Worm (Caenorhabditis elegans) whole organism, L1 larva: ENCODE data around the gene npr-6.

Experiments
- C16A3.4 ChIP-seq: fragments of 150-350 bp; optimal IDR thresholded peaks from 2 replicates; lab custom pipeline; 2014; ENCODE audit warnings: missing biosample characterization, missing genetic modification characterization
- C34B4.2 ChIP-seq: sonication (generic microtip); optimal IDR thresholded peaks from 2 replicates; lab custom pipeline; 2017; ENCODE audit warnings: mild to moderate bottlenecking, missing genetic modification characterization, missing compliant biosample characterization
- Y116A8C.19 ChIP-seq: sonication (generic microtip); optimal IDR thresholded peaks from 2 replicates; lab custom pipeline; 2016; ENCODE audit warnings: missing compliant biosample characterization, missing genetic modification characterization, borderline replicate concordance
- alr-1 ChIP-seq: fragments of 200-800 bp; sonication (Bioruptor generic); optimal IDR thresholded peaks from 2 replicates; lab custom pipeline; 2018; ENCODE audit warnings: borderline replicate concordance, mild to moderate bottlenecking, missing genetic modification characterization, missing compliant biosample characterization
- aly-2 ChIP-seq: fragments of 150-350 bp; optimal IDR thresholded peaks from 2 replicates; lab custom pipeline; 2014; ENCODE audit warnings: missing biosample characterization, missing genetic modification characterization
- ama-1 ChIP-seq: fragments of 150-350 bp; optimal IDR thresholded peaks from 2 replicates; lab custom pipeline; 2014
- blmp-1 ChIP-seq: fragments of 150-350 bp; optimal IDR thresholded peaks from 2 replicates; lab custom pipeline; 2014; ENCODE audit warnings: missing biosample characterization, missing genetic modification characterization
- ceh-90 ChIP-seq: sonication (generic microtip); optimal IDR thresholded peaks from 2 replicates; lab custom pipeline; 2016; ENCODE audit warnings: missing genetic modification characterization, missing compliant biosample characterization
- ces-1 ChIP-seq: fragments of 150-350 bp; optimal IDR thresholded peaks from 2 replicates; lab custom pipeline; 2014; ENCODE audit warnings: missing biosample characterization, missing genetic modification reagents, missing genetic modification characterization
- egl-13 ChIP-seq: sonication (generic microtip); optimal IDR thresholded peaks from 2 replicates; lab custom pipeline; 2016; ENCODE audit warnings: missing genotype, missing genetic modification reagents, missing genetic modification characterization, missing compliant biosample characterization
- egl-27 ChIP-seq, 2 experiments: fragments of 150-350 bp in 1 of 2; sonication (generic microtip); optimal IDR thresholded peaks; 3 replicates each; lab custom pipeline; 2017 to 2018; ENCODE audit warnings: missing biosample characterization in 2 of 2, missing genetic modification characterization in 2 of 2, missing genetic modification reagents in 2 of 2
- elt-2 ChIP-seq: sonication (generic microtip); optimal IDR thresholded peaks from 2 replicates; lab custom pipeline; 2016; ENCODE audit warnings: missing genetic modification characterization, mild to moderate bottlenecking, inconsistent platforms, missing compliant biosample characterization, missing genetic modification reagents
- elt-3 ChIP-seq, 6 experiments: fragments of 150-350 bp in 1 of 6; sonication (generic microtip); optimal IDR thresholded peaks; 2 replicates each; lab custom pipeline; 2017 to 2018; ENCODE audit warnings: missing biosample characterization in 6 of 6, missing genetic modification characterization in 6 of 6, inconsistent platforms in 1 of 6
- fkh-10 ChIP-seq: sonication (generic microtip); optimal IDR thresholded peaks from 2 replicates; lab custom pipeline; 2017; ENCODE audit warnings: missing biosample characterization, missing genetic modification reagents, missing genetic modification characterization
- fkh-8 ChIP-seq: sonication (generic microtip); optimal IDR thresholded peaks from 2 replicates; lab custom pipeline; 2016; ENCODE audit warnings: mild to moderate bottlenecking, missing genetic modification characterization, missing compliant biosample characterization
- fos-1 ChIP-seq: fragments of 150-350 bp; optimal IDR thresholded peaks from 2 replicates; lab custom pipeline; 2014; ENCODE audit warnings: missing biosample characterization, missing genetic modification characterization
- hlh-4 ChIP-seq: sonication (generic microtip); optimal IDR thresholded peaks from 2 replicates; lab custom pipeline; 2016; ENCODE audit warnings: mild to moderate bottlenecking, missing genetic modification characterization, missing compliant biosample characterization
- isw-1 ChIP-seq: fragments of 200-800 bp; sonication (Bioruptor generic); IDR thresholded peaks from 2 replicates; pipeline ENCODE4 v1.3.6; 2022; ENCODE audit warnings: missing genetic modification characterization, missing compliant biosample characterization
- lin-14 ChIP-seq: fragments of 200-800 bp; sonication (Bioruptor generic); optimal IDR thresholded peaks from 2 replicates; lab custom pipeline; 2018; ENCODE audit warnings: mild to moderate bottlenecking, missing genetic modification characterization, moderate library complexity, missing compliant biosample characterization
- lin-39 ChIP-seq: fragments of 150-350 bp; optimal IDR thresholded peaks from 2 replicates; lab custom pipeline; 2014; ENCODE audit warnings: missing biosample characterization, missing genetic modification reagents, missing genetic modification characterization
- lir-3 ChIP-seq: sonication (generic microtip); optimal IDR thresholded peaks from 2 replicates; lab custom pipeline; 2016; ENCODE audit warnings: mild to moderate bottlenecking, missing genetic modification characterization, moderate library complexity, missing compliant biosample characterization; ENCODE audit not compliant: poor library complexity
- lsy-2 ChIP-seq, 2 experiments: fragments of 150-350 bp; optimal IDR thresholded peaks; 2 replicates each; lab custom pipeline; 2014; ENCODE audit warnings: missing biosample characterization in 2 of 2, missing genetic modification characterization in 2 of 2
- nhr-20 ChIP-seq: sonication (generic microtip); optimal IDR thresholded peaks from 2 replicates; lab custom pipeline; 2016; ENCODE audit warnings: mild to moderate bottlenecking, missing genetic modification characterization, missing compliant biosample characterization
- nhr-76 ChIP-seq: sonication (generic microtip); optimal IDR thresholded peaks from 2 replicates; lab custom pipeline; 2017; ENCODE audit warnings: missing biosample characterization, missing genetic modification characterization
- nhr-84 ChIP-seq: sonication (generic microtip); optimal IDR thresholded peaks from 2 replicates; lab custom pipeline; 2017; ENCODE audit warnings: missing biosample characterization, missing genetic modification characterization
- nhr-85 ChIP-seq: sonication (generic microtip); peaks from one replicate; lab custom pipeline; 2016; ENCODE audit warnings: missing genetic modification characterization, inconsistent platforms, missing compliant biosample characterization
- pag-3 ChIP-seq: sonication (generic microtip); optimal IDR thresholded peaks from 2 replicates; lab custom pipeline; 2017; ENCODE audit warnings: missing genetic modification characterization, mild to moderate bottlenecking, missing compliant biosample characterization, antibody characterized with exemption, borderline replicate concordance; ENCODE audit not compliant: insufficient read depth
- pax-3 ChIP-seq: fragments of 200-800 bp; sonication (Bioruptor generic); optimal IDR thresholded peaks from 2 replicates; lab custom pipeline; 2018; ENCODE audit warnings: mild to moderate bottlenecking, missing genetic modification characterization, moderate library complexity, missing compliant biosample characterization
- rnt-1 ChIP-seq: sonication (generic microtip); optimal IDR thresholded peaks from 2 replicates; lab custom pipeline; 2016; ENCODE audit warnings: mild to moderate bottlenecking, missing genetic modification characterization, moderate library complexity, missing compliant biosample characterization
- snpc-4 ChIP-seq: fragments of 150-350 bp; optimal IDR thresholded peaks from 2 replicates; lab custom pipeline; 2014; ENCODE audit warnings: missing biosample characterization, missing genetic modification characterization
- snu-23 ChIP-seq: sonication (generic microtip); optimal IDR thresholded peaks from 2 replicates; lab custom pipeline; 2016; ENCODE audit warnings: missing genetic modification characterization, missing compliant biosample characterization
- sox-4 ChIP-seq: sonication (generic microtip); optimal IDR thresholded peaks from 2 replicates; lab custom pipeline; 2016; ENCODE audit warnings: missing genetic modification characterization, missing compliant biosample characterization
- sptf-1 ChIP-seq: fragments of 150-350 bp; optimal IDR thresholded peaks from 2 replicates; lab custom pipeline; 2014; ENCODE audit warnings: missing biosample characterization, missing genetic modification characterization
- unc-30 ChIP-seq: sonication (generic microtip); optimal IDR thresholded peaks from 2 replicates; lab custom pipeline; 2017; ENCODE audit warnings: missing biosample characterization, missing genetic modification characterization
- vab-15 ChIP-seq: sonication (generic microtip); optimal IDR thresholded peaks from 2 replicates; lab custom pipeline; 2017; ENCODE audit warnings: missing genotype, mild to moderate bottlenecking, missing genetic modification characterization, missing compliant biosample characterization
- xbp-1 ChIP-seq: sonication (generic microtip); optimal IDR thresholded peaks from 2 replicates; lab custom pipeline; 2016; ENCODE audit warnings: missing genetic modification characterization, missing compliant biosample characterization
- zag-1 ChIP-seq: fragments of 150-350 bp; optimal IDR thresholded peaks from 2 replicates; lab custom pipeline; 2014; ENCODE audit warnings: missing biosample characterization, missing genetic modification characterization
- zip-4 ChIP-seq: fragments of 200-800 bp; sonication (Bioruptor generic); optimal IDR thresholded peaks from 2 replicates; lab custom pipeline; 2018; ENCODE audit warnings: mild to moderate bottlenecking, missing genetic modification characterization, moderate library complexity, missing compliant biosample characterization
- ztf-11 ChIP-seq, 2 experiments: sonication (generic microtip); optimal IDR thresholded peaks; 2 replicates each; lab custom pipeline; 2016 to 2017; ENCODE audit warnings: missing genetic modification characterization in 2 of 2, missing biosample characterization in 1 of 2, missing compliant biosample characterization in 1 of 2

Gene npr-6

DNA sequence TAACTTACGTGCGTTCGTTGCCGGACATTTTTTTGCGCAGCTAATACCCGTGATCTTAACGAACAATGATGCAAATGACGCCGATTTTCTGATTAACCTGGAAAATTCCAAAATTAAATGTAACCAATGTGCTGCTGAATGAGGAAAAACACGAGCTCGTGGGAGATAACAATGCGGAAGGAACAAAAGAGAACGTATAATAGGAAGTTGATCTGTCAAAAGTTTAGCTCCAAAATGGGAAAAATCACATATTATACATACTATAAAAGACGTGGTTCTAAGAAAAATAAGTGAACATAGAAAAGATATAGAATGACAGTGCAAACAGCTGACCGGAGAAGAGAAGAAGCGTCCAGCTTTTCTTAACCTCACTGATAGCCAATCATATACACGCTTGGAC, 32.8 kb downstream of the npr-6 start, which contains the start of gene C14H10.2:
Gene C14H10.2 (minus strand): TSS at position 101 of the 400 bp plus-strand sequence.
- no peak for TF ChIP-seq ama-1 (lab: Kevin White, UChicago)
- TF ChIP-seq egl-13 (tag; lab: Kevin White, UChicago): no peak
- TF ChIP-seq elt-2: no peak
- TF ChIP-seq egl-27 (tag; optimal IDR thresholded peaks at IDR 0.05; lab: Kevin White, UChicago): no peak
- TF ChIP-seq rnt-1 (tag; lab: Kevin White, UChicago): peak; percentile 7
- no peak for TF ChIP-seq lin-39 (tag; lab: Kevin White, UChicago)
- no peak for TF ChIP-seq Y116A8C.19 (tag; lab: Kevin White, UChicago)
- peak; percentile 8 for TF ChIP-seq lin-14
- TF ChIP-seq snu-23 (GFP tag; lab: Kevin White, UChicago): no peak
- TF ChIP-seq ces-1 (GFP tag; lab: Kevin White, UChicago): no peak

DNA sequence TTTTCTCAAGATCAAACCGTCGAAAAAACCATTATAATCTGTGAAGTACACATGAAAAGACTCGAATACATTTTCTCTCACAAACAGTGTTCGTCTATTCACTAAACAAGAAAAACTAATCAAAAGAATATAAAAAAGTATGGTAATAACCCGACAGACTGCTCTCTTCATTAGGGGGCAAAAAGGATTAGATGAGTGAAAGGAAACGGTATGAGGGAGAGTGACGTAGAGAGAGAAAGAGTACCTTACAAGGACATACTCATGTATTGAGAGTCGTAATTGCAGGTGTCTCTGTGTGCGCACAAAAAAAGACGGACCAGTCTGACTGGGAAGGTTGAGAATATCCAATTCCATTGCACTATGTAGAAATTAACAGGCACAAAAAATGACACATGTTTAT, 35.8 kb downstream of the npr-6 start:
- TF ChIP-seq ama-1 (lab: Kevin White, UChicago): no peak
- TF ChIP-seq blmp-1 (tag; lab: Kevin White, UChicago): peak; percentile 54

DNA sequence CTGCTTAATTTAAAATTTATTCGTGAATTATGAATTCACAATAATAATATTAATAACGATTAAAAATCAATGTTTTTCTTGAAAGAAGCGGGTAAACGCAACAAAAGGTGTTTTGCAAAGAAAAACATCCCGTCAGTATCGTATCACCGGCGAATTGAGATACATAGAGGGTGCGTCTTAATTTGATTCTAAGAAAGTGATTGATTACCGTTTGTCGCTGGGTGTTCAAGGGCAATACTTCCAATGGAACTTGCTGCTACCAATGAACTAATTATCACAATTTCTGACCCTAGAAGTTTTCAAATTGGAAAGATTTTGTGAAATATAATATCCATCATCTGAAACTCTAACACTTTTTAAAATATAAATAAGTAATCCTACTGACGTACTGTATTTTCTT, 39.9 kb downstream of the npr-6 start:
- no peak for TF ChIP-seq unc-30 (tag; lab: Kevin White, UChicago)
- no peak for TF ChIP-seq xbp-1 (tag; lab: Kevin White, UChicago)
- no peak for TF ChIP-seq zag-1
- no peak for TF ChIP-seq hlh-4 (tag; lab: Kevin White, UChicago)
- no peak for TF ChIP-seq isw-1 (GFP tag; lab: Robert Waterston, UW)
- TF ChIP-seq nhr-20 (tag; lab: Kevin White, UChicago): peak; percentile 5
- no peak for TF ChIP-seq ztf-11 (tag; optimal IDR thresholded peaks at IDR 0.05; lab: Kevin White, UChicago)
- peak; percentile 88 for TF ChIP-seq nhr-85 (tag; lab: Kevin White, UChicago)
- TF ChIP-seq egl-27 (tag; optimal IDR thresholded peaks at IDR 0.05; lab: Kevin White, UChicago): no peak
- no peak for TF ChIP-seq aly-2 (tag; lab: Kevin White, UChicago)
- no peak for TF ChIP-seq nhr-84 (tag; lab: Kevin White, UChicago)
- TF ChIP-seq lin-14: peak; percentile 62
- no peak for TF ChIP-seq alr-1 (tag; lab: Kevin White, UChicago)
- TF ChIP-seq pax-3 (tag; lab: Kevin White, UChicago): no peak
- TF ChIP-seq lsy-2 (tag; optimal IDR thresholded peaks at IDR 0.05; lab: Kevin White, UChicago): no peak
- no peak for TF ChIP-seq C16A3.4 (tag; lab: Kevin White, UChicago)
- TF ChIP-seq pag-3 (tag; lab: Kevin White, UChicago): no peak
- TF ChIP-seq sptf-1 (tag; lab: Kevin White, UChicago): no peak
- TF ChIP-seq lir-3 (tag; lab: Kevin White, UChicago): no peak
- no peak for TF ChIP-seq C34B4.2 (tag; lab: Kevin White, UChicago)
- peak; percentile 91 for TF ChIP-seq blmp-1 (tag; lab: Kevin White, UChicago)
- TF ChIP-seq snpc-4 (tag; lab: Kevin White, UChicago): no peak
- no peak for TF ChIP-seq fkh-10 (GFP tag; lab: Kevin White, UChicago)
- no peak for TF ChIP-seq ceh-90 (tag; lab: Kevin White, UChicago)
- TF ChIP-seq fkh-8 (tag; lab: Kevin White, UChicago): no peak
- no peak for TF ChIP-seq nhr-76
- TF ChIP-seq elt-3 (tag; optimal IDR thresholded peaks at IDR 0.05; lab: Kevin White, UChicago): peak in 2 of 6 experiments; percentile 1 to 80
- no peak for TF ChIP-seq sox-4 (tag; lab: Kevin White, UChicago)
- TF ChIP-seq zip-4 (GFP tag; lab: Kevin White, UChicago): no peak
- TF ChIP-seq fos-1 (tag; lab: Kevin White, UChicago): no peak
- TF ChIP-seq vab-15: no peak
